Fruit fly (Drosophila melanogaster) S2 (cell line): ENCODE data around the gene MEP-1.

Source experiments
- CG8478 ChIP-seq: fragments of >200 bp; optimal IDR thresholded peaks from 2 replicates; lab custom pipeline; 2018
- CTCF ChIP-seq, 2 experiments: fragments of >200 bp; optimal IDR thresholded peaks; 2 replicates each; lab custom pipeline; 2018

DNA sequence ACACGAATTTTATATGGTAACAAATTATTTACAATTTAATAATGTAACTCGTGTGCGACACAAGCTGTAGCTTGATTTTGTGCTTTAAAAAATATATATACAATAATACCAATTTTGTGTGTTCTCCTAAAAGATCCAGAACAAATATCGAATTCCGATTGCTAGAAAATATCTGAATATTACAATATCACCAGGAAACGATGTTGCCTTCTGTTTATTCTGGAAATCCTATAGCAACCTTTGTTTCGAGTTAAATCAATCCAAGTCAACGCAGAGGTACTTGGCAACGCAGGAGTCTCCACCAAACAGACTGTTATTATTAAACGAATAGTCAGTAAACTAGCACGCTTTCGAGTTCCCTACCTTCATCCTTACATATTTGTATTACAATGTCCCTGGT lies 36.0 kb upstream of the MEP-1 start, which contains the start of gene CG16984:
- no peak for TF ChIP-seq CTCF (optimal IDR thresholded peaks at IDR 0.05; lab: Kevin White, UChicago)
- no peak for TF ChIP-seq CG8478 (lab: Kevin White, UChicago)
